Fruit fly (Drosophila melanogaster) whole organism, prepupa: Measurements from ENCODE around the gene CG15506.
A peak's percentile ranks its signal among the peaks of the same experiment; 100 is the strongest.

ENCODE experiments used
- Blimp-1 ChIP-seq: fragments of 200-800 bp; sonication (Bioruptor generic); optimal IDR thresholded peaks from 3 replicates; lab custom pipeline; 2017; ENCODE audit warnings: missing biosample characterization, missing genetic modification characterization, mild to moderate bottlenecking, moderate library complexity, missing genetic modification reagents
- CG10631 ChIP-seq: fragments of 200-800 bp; sonication (Bioruptor generic); optimal IDR thresholded peaks from 2 replicates; lab custom pipeline; 2016; ENCODE audit warnings: missing biosample characterization, missing genetic modification characterization
- CG11294 ChIP-seq: fragments of 200-800 bp; sonication (Bioruptor generic); IDR thresholded peaks from 2 replicates; pipeline ENCODE4 v1.3.6; 2022; ENCODE audit warnings: missing biosample characterization, missing genetic modification characterization
- CG11762 ChIP-seq: fragments of 200-800 bp; sonication (Bioruptor generic); optimal IDR thresholded peaks from 3 replicates; lab custom pipeline; 2016; ENCODE audit warnings: missing biosample characterization, missing genetic modification characterization; ENCODE audit not compliant: insufficient read depth
- CG11902 ChIP-seq: fragments of 200-800 bp; sonication (Bioruptor generic); optimal IDR thresholded peaks from 3 replicates; lab custom pipeline; 2016; ENCODE audit warnings: missing biosample characterization, missing genetic modification characterization
- CG15336 ChIP-seq: fragments of 200-800 bp; sonication (Bioruptor generic); IDR thresholded peaks from 2 replicates; pipeline ENCODE4 v1.3.6; 2022; ENCODE audit warnings: missing biosample characterization, missing genetic modification characterization
- CG1621 ChIP-seq: fragments of 200-800 bp; sonication (Bioruptor generic); optimal IDR thresholded peaks from 3 replicates; lab custom pipeline; 2018; ENCODE audit warnings: missing biosample characterization, mild to moderate bottlenecking, missing genetic modification characterization
- CG16779 ChIP-seq: fragments of 200-800 bp; sonication (Bioruptor generic); optimal IDR thresholded peaks from 3 replicates; lab custom pipeline; 2017; ENCODE audit warnings: missing biosample characterization, mild to moderate bottlenecking, missing genetic modification characterization
- CG3032 ChIP-seq: fragments of 200-800 bp; optimal IDR thresholded peaks from 2 replicates; lab custom pipeline; 2019; ENCODE audit warnings: missing biosample characterization, mild to moderate bottlenecking, missing genetic modification characterization, moderate library complexity
- CG31627 ChIP-seq: fragments of 200-800 bp; sonication (Bioruptor generic); optimal IDR thresholded peaks from 3 replicates; lab custom pipeline; 2016; ENCODE audit warnings: missing biosample characterization, missing genetic modification characterization
- CG32006 ChIP-seq: fragments of 200-800 bp; sonication (Bioruptor generic); optimal IDR thresholded peaks from 3 replicates; lab custom pipeline; 2017; ENCODE audit warnings: missing biosample characterization, mild to moderate bottlenecking, missing genetic modification characterization
- CG34406 ChIP-seq: fragments of 200-800 bp; sonication (Bioruptor generic); optimal IDR thresholded peaks from 3 replicates; lab custom pipeline; 2016; ENCODE audit warnings: missing biosample characterization, missing genetic modification characterization
- CG3919 ChIP-seq: fragments of 200-800 bp; sonication (Bioruptor generic); optimal IDR thresholded peaks from 3 replicates; lab custom pipeline; 2016; ENCODE audit warnings: missing biosample characterization, missing genetic modification characterization
- CG6163 ChIP-seq: fragments of 200-800 bp; sonication (Bioruptor generic); IDR thresholded peaks from 3 replicates; pipeline ENCODE4 v1.3.6; 2022; ENCODE audit warnings: missing biosample characterization, missing genetic modification characterization
- CG6276 ChIP-seq: fragments of 200-800 bp; sonication (Bioruptor generic); optimal IDR thresholded peaks from 2 replicates; lab custom pipeline; 2017; ENCODE audit warnings: missing biosample characterization, mild to moderate bottlenecking, missing genetic modification characterization
- CG6792 ChIP-seq: fragments of 200-800 bp; sonication (Bioruptor generic); optimal IDR thresholded peaks from 3 replicates; lab custom pipeline; 2016; ENCODE audit warnings: missing biosample characterization, missing genetic modification characterization
- CG8119 ChIP-seq: fragments of 200-800 bp; sonication (Bioruptor generic); IDR thresholded peaks from 3 replicates; pipeline ENCODE4 v1.3.6; 2022; ENCODE audit warnings: missing biosample characterization, missing genetic modification characterization
- CG8319 ChIP-seq: fragments of 200-800 bp; sonication (Bioruptor generic); optimal IDR thresholded peaks from 3 replicates; lab custom pipeline; 2016; ENCODE audit warnings: missing biosample characterization, missing genetic modification characterization
- CG8632 ChIP-seq: fragments of 200-800 bp; sonication (Bioruptor generic); optimal IDR thresholded peaks from 3 replicates; lab custom pipeline; 2016; ENCODE audit warnings: missing biosample characterization, missing genetic modification characterization
- CG9139 ChIP-seq: fragments of 200-800 bp; sonication (Bioruptor generic); optimal IDR thresholded peaks from 3 replicates; lab custom pipeline; 2017; ENCODE audit warnings: missing biosample characterization, mild to moderate bottlenecking, missing genetic modification characterization
- Eip93F ChIP-seq: fragments of 200-800 bp; sonication (Bioruptor generic); optimal IDR thresholded peaks from 2 replicates; lab custom pipeline; 2016; ENCODE audit warnings: missing biosample characterization, mild to moderate bottlenecking, missing genetic modification characterization
- Ets21C ChIP-seq: fragments of 200-800 bp; sonication (Bioruptor generic); optimal IDR thresholded peaks from 3 replicates; lab custom pipeline; 2016; ENCODE audit warnings: missing biosample characterization, missing genetic modification characterization
- Ets96B ChIP-seq: fragments of 200-800 bp; optimal IDR thresholded peaks from 2 replicates; lab custom pipeline; 2019; ENCODE audit warnings: missing biosample characterization, mild to moderate bottlenecking, missing genetic modification characterization, moderate library complexity
- Gug ChIP-seq: fragments of 200-800 bp; sonication (Bioruptor generic); IDR thresholded peaks from 2 replicates; pipeline ENCODE4 v1.3.6; 2022; ENCODE audit warnings: missing biosample characterization, missing genetic modification characterization
- Hr38 ChIP-seq: sonication (Bioruptor generic); optimal IDR thresholded peaks from 2 replicates; lab custom pipeline; 2016; ENCODE audit warnings: missing biosample characterization, missing genetic modification characterization
- Hr39 ChIP-seq: fragments of 200-800 bp; sonication (Bioruptor generic); optimal IDR thresholded peaks from 2 replicates; lab custom pipeline; 2016; ENCODE audit warnings: missing biosample characterization, missing genetic modification characterization
- Hr4 ChIP-seq: fragments of 200-800 bp; sonication (Bioruptor generic); optimal IDR thresholded peaks from 3 replicates; lab custom pipeline; 2016; ENCODE audit warnings: missing biosample characterization, missing genetic modification characterization
- Lpt ChIP-seq: fragments of 200-800 bp; sonication (Bioruptor generic); optimal IDR thresholded peaks from 3 replicates; lab custom pipeline; 2016; ENCODE audit warnings: missing biosample characterization, missing genetic modification characterization
- Met ChIP-seq: fragments of 200-800 bp; sonication (Bioruptor generic); optimal IDR thresholded peaks from 3 replicates; lab custom pipeline; 2016; ENCODE audit warnings: missing biosample characterization, missing genetic modification characterization
- OdsH ChIP-seq: fragments of 200-800 bp; sonication (Bioruptor generic); optimal IDR thresholded peaks from 3 replicates; lab custom pipeline; 2016; ENCODE audit warnings: missing biosample characterization, missing genetic modification characterization
- Smox ChIP-seq: fragments of 200-800 bp; sonication (Bioruptor generic); optimal IDR thresholded peaks from 3 replicates; lab custom pipeline; 2016; ENCODE audit warnings: missing biosample characterization, missing genetic modification characterization
- Sox102F ChIP-seq: fragments of 200-800 bp; sonication (Bioruptor generic); optimal IDR thresholded peaks from 2 replicates; lab custom pipeline; 2016; ENCODE audit warnings: missing biosample characterization, mild to moderate bottlenecking, missing genetic modification characterization
- achi ChIP-seq: fragments of 200-800 bp; sonication (Bioruptor generic); optimal IDR thresholded peaks from 3 replicates; lab custom pipeline; 2016; ENCODE audit warnings: missing biosample characterization, missing genetic modification characterization
- acj6 ChIP-seq: fragments of 200-800 bp; sonication (Bioruptor generic); optimal IDR thresholded peaks from 3 replicates; lab custom pipeline; 2016; ENCODE audit warnings: missing biosample characterization, missing genetic modification characterization
- cyc ChIP-seq: fragments of 200-800 bp; sonication (Bioruptor generic); optimal IDR thresholded peaks from 3 replicates; lab custom pipeline; 2016; ENCODE audit warnings: missing biosample characterization, missing genetic modification characterization
- dac ChIP-seq: fragments of 200-800 bp; sonication (Bioruptor generic); optimal IDR thresholded peaks from 2 replicates; lab custom pipeline; 2017; ENCODE audit warnings: missing biosample characterization, mild to moderate bottlenecking, missing genetic modification characterization
- dsx ChIP-seq: fragments of 200-800 bp; optimal IDR thresholded peaks from 3 replicates; lab custom pipeline; 2019; ENCODE audit warnings: missing biosample characterization, mild to moderate bottlenecking, missing genetic modification characterization, moderate library complexity; ENCODE audit not compliant: poor library complexity, severe bottlenecking
- eg ChIP-seq: fragments of 200-800 bp; sonication (Bioruptor generic); IDR thresholded peaks from 3 replicates; pipeline ENCODE4 v1.3.6; 2022; ENCODE audit warnings: missing biosample characterization, missing genetic modification characterization
- esn ChIP-seq: fragments of 200-800 bp; sonication (Bioruptor generic); optimal IDR thresholded peaks from 2 replicates; lab custom pipeline; 2016; ENCODE audit warnings: missing biosample characterization, mild to moderate bottlenecking, missing genetic modification characterization, moderate library complexity
- fd59A ChIP-seq: fragments of 200-800 bp; sonication (Bioruptor generic); optimal IDR thresholded peaks from 2 replicates; lab custom pipeline; 2017; ENCODE audit warnings: missing biosample characterization, mild to moderate bottlenecking, missing genetic modification characterization, missing genetic modification reagents
- fd85E ChIP-seq: fragments of 200-800 bp; sonication (Bioruptor generic); optimal IDR thresholded peaks from 3 replicates; lab custom pipeline; 2016; ENCODE audit warnings: missing biosample characterization, missing genetic modification characterization
- fkh ChIP-seq: fragments of 200-800 bp; sonication (Bioruptor generic); optimal IDR thresholded peaks from 3 replicates; lab custom pipeline; 2017; ENCODE audit warnings: missing biosample characterization, mild to moderate bottlenecking, missing genetic modification characterization, moderate library complexity
- lz ChIP-seq: fragments of 200-800 bp; sonication (Bioruptor generic); optimal IDR thresholded peaks from 3 replicates; lab custom pipeline; 2016; ENCODE audit warnings: missing biosample characterization, missing genetic modification characterization
- pdm3 ChIP-seq: fragments of 200-800 bp; sonication (Bioruptor generic); optimal IDR thresholded peaks from 3 replicates; lab custom pipeline; 2016; ENCODE audit warnings: missing biosample characterization, missing genetic modification characterization
- salr ChIP-seq, 2 experiments: fragments of 200-800 bp; sonication (Bioruptor generic); optimal IDR thresholded peaks; 3 replicates each; lab custom pipeline; 2016 to 2018; ENCODE audit warnings: missing biosample characterization in 2 of 2, missing genetic modification characterization in 2 of 2, mild to moderate bottlenecking in 1 of 2
- spab ChIP-seq: fragments of 200-800 bp; sonication (Bioruptor generic); optimal IDR thresholded peaks from 2 replicates; lab custom pipeline; 2017; ENCODE audit warnings: missing biosample characterization, mild to moderate bottlenecking, missing genetic modification characterization, missing genetic modification reagents
- svp ChIP-seq: fragments of 200-800 bp; sonication (Bioruptor generic); peaks from one replicate; lab custom pipeline; 2016; ENCODE audit warnings: missing biosample characterization, missing genetic modification characterization
- vri ChIP-seq: fragments of 200-800 bp; sonication (Bioruptor generic); optimal IDR thresholded peaks from 3 replicates; lab custom pipeline; 2016; ENCODE audit warnings: missing biosample characterization, mild to moderate bottlenecking, missing genetic modification characterization

Gene CG15506

dm6 chr3R:29757681-29758080, 39.2 kb downstream of the CG15506 start (continued):
- peak; percentile 34; the same call in 1 of the 2 replicates for TF ChIP-seq CG11294 (GFP tag; lab: Robert Waterston, UW)
- TF ChIP-seq CG8319 (GFP tag; lab: Kevin White, UChicago), result no peak
- peak; percentile 64 for TF ChIP-seq OdsH
- TF ChIP-seq Hr38 (GFP tag; lab: Kevin White, UChicago), result no peak
- TF ChIP-seq Ets21C (GFP tag; lab: Kevin White, UChicago), result peak; percentile 12
- peak; percentile 35 for TF ChIP-seq CG11902 (GFP tag; lab: Kevin White, UChicago)
- peak; percentile 47 for TF ChIP-seq lz
- TF ChIP-seq dsx (GFP tag; lab: Kevin White, UChicago), result no peak
- peak; percentile 59 for TF ChIP-seq esn (GFP tag; lab: Kevin White, UChicago)
- TF ChIP-seq CG32006 (GFP tag; lab: Kevin White, UChicago), result peak; percentile 85
- TF ChIP-seq CG31627 (GFP tag; lab: Kevin White, UChicago), result peak; percentile 38
- peak; percentile 33; the same call in 1 of the 3 replicates for TF ChIP-seq CG6163 (GFP tag; lab: Robert Waterston, UW)
- no peak for TF ChIP-seq fd59A (GFP tag; lab: Kevin White, UChicago)
- peak; percentile 57 for TF ChIP-seq Sox102F (GFP tag; lab: Kevin White, UChicago)
- TF ChIP-seq Gug (GFP tag; lab: Robert Waterston, UW), result 0 out of 2 replicates have a peak, but pooled peaks have one; percentile 14
- peak; percentile 74 for TF ChIP-seq CG8119 (GFP tag; lab: Robert Waterston, UW)
- peak; percentile 75 for TF ChIP-seq svp
- peak; percentile 55 for TF ChIP-seq acj6 (GFP tag; lab: Kevin White, UChicago)
- TF ChIP-seq achi (GFP tag; lab: Kevin White, UChicago), result peak; percentile 50
- TF ChIP-seq Hr4 (GFP tag; lab: Kevin White, UChicago), result peak; percentile 85
- no peak for TF ChIP-seq vri (GFP tag; lab: Kevin White, UChicago)
- peak; percentile 30 for TF ChIP-seq Lpt (GFP tag; lab: Kevin White, UChicago)
- no peak for TF ChIP-seq CG8632 (GFP tag; lab: Kevin White, UChicago)
- TF ChIP-seq Met (GFP tag; lab: Kevin White, UChicago), result peak; percentile 61
- TF ChIP-seq fd85E, result no peak
- TF ChIP-seq CG10631, result peak; percentile 19
- no peak for TF ChIP-seq CG16779 (tag; lab: Kevin White, UChicago)
- TF ChIP-seq CG11762 (GFP tag; lab: Kevin White, UChicago), result no peak
- TF ChIP-seq Eip93F, result no peak
- peak; percentile 42 for TF ChIP-seq Smox (GFP tag; lab: Kevin White, UChicago)
- no peak for TF ChIP-seq spab
- peak; percentile 42 for TF ChIP-seq Hr39
- peak in 1 of 2 experiments; percentile 54 for TF ChIP-seq salr (GFP tag; optimal IDR thresholded peaks at IDR 0.05; lab: Kevin White, UChicago)
- no peak for TF ChIP-seq CG6792
- peak; percentile 59 for TF ChIP-seq pdm3

dm6 chr3R:29758129-29758733, 39.8 kb downstream of the CG15506 start:
- peak; percentile 83 for TF ChIP-seq CG8119 (GFP tag; lab: Robert Waterston, UW)
- TF ChIP-seq Ets96B, result peak; percentile 46
- TF ChIP-seq eg (GFP tag; lab: Robert Waterston, UW), result peak; percentile 84
- TF ChIP-seq CG6792, result peak; percentile 53
- TF ChIP-seq OdsH, result peak; percentile 67
- peak; percentile 45 for TF ChIP-seq CG8319 (GFP tag; lab: Kevin White, UChicago)
- peak; percentile 59 for TF ChIP-seq acj6 (GFP tag; lab: Kevin White, UChicago)
- peak; percentile 13 for TF ChIP-seq fd85E
- peak; percentile 71 for TF ChIP-seq CG6276 (GFP tag; lab: Kevin White, UChicago)
- TF ChIP-seq CG31627 (GFP tag; lab: Kevin White, UChicago), result peak; percentile 43
- TF ChIP-seq dac (GFP tag; lab: Kevin White, UChicago), result peak; percentile 36
- TF ChIP-seq cyc (GFP tag; lab: Kevin White, UChicago), result peak; percentile 39
- peak; percentile 88 for TF ChIP-seq CG15336 (GFP tag; lab: Robert Waterston, UW)
- peak; percentile 26 for TF ChIP-seq CG3032
- peak; percentile 68 for TF ChIP-seq CG3919 (GFP tag; lab: Kevin White, UChicago)
- peak; percentile 63 for TF ChIP-seq svp
- TF ChIP-seq CG34406 (GFP tag; lab: Kevin White, UChicago), result peak; percentile 62
- no peak for TF ChIP-seq Blimp-1 (GFP tag; lab: Kevin White, UChicago)
- peak; percentile 33 for TF ChIP-seq Smox (GFP tag; lab: Kevin White, UChicago)
- TF ChIP-seq Hr4 (GFP tag; lab: Kevin White, UChicago), result peak; percentile 79
- TF ChIP-seq lz, result peak; percentile 39
- peak; percentile 57; the same call in 1 of the 2 replicates for TF ChIP-seq CG11294 (GFP tag; lab: Robert Waterston, UW)
- TF ChIP-seq pdm3, result peak; percentile 71
- TF ChIP-seq spab, result peak; percentile 23
- no peak for TF ChIP-seq CG9139 (GFP tag; lab: Kevin White, UChicago)
- no peak for TF ChIP-seq fkh (GFP tag; lab: Kevin White, UChicago)
- no peak for TF ChIP-seq Ets21C (GFP tag; lab: Kevin White, UChicago)
- TF ChIP-seq Lpt (GFP tag; lab: Kevin White, UChicago), result peak; percentile 38
- TF ChIP-seq CG1621 (tag; lab: Kevin White, UChicago), result peak; percentile 1
